Fruit fly (Drosophila melanogaster): ENCODE results near the gene Tgs1.

The Tgs1 gene

dm6 chr3R:18301569-18301968 lies 46.2 kb downstream of the Tgs1 start, which contains the start of gene Polr1E:
TSS of gene Polr1E (minus strand) at chr3R:18301728.
- peak; percentile 33; the same call in 1 of the 3 replicates for TF ChIP-seq row (GFP tag; IDR thresholded peaks at IDR 0.05)
- peak; percentile 43 for TF ChIP-seq sug (tag; optimal IDR thresholded peaks at IDR 0.05)
- TF ChIP-seq amos (GFP tag; IDR thresholded peaks at IDR 0.05; ENCODE audit: partially characterized antibody): peak; percentile 64
- TF ChIP-seq CG6654 (GFP tag; optimal IDR thresholded peaks at IDR 0.05): no peak
- peak; percentile 44; the same call in 1 of the 2 replicates for TF ChIP-seq nerfin-2 (GFP tag; IDR thresholded peaks at IDR 0.05; ENCODE audit: partially characterized antibody)
- no peak for TF ChIP-seq psq (GFP tag; optimal IDR thresholded peaks at IDR 0.05)
- no peak for TF ChIP-seq CG11093 (GFP tag; IDR thresholded peaks at IDR 0.05)
- peak; percentile 94 for TF ChIP-seq Dp (GFP tag; optimal IDR thresholded peaks at IDR 0.05)
- no peak for TF ChIP-seq CG17359 (tag; optimal IDR thresholded peaks at IDR 0.05)
- TF ChIP-seq CG17802 (tag; optimal IDR thresholded peaks at IDR 0.05): no peak
- peak; percentile 81 for TF ChIP-seq HLH4C (GFP tag; IDR thresholded peaks at IDR 0.05; ENCODE audit: partially characterized antibody)
- TF ChIP-seq Trl (optimal IDR thresholded peaks at IDR 0.05): no peak
- TF ChIP-seq Trl (GFP tag; optimal IDR thresholded peaks at IDR 0.05): no peak
- peak; percentile 73 for TF ChIP-seq CG1603 (tag; optimal IDR thresholded peaks at IDR 0.05)
- peak; percentile 99 for TF ChIP-seq dm (GFP tag; optimal IDR thresholded peaks at IDR 0.05)
- TF ChIP-seq Bgb (GFP tag; IDR thresholded peaks at IDR 0.05; ENCODE audit: partially characterized antibody): peak; percentile 80
- TF ChIP-seq CG13123 (GFP tag; optimal IDR thresholded peaks at IDR 0.05): no peak
- TF ChIP-seq Jarid2 (GFP tag; optimal IDR thresholded peaks at IDR 0.05): no peak
- TF ChIP-seq CoRest (tag; optimal IDR thresholded peaks at IDR 0.05): peak; percentile 60
- no peak for TF ChIP-seq kni (GFP tag; optimal IDR thresholded peaks at IDR 0.05)
- TF ChIP-seq CG3281 (GFP tag; optimal IDR thresholded peaks at IDR 0.05): no peak
- TF ChIP-seq bsh (GFP tag; optimal IDR thresholded peaks at IDR 0.05): no peak
- peak; percentile 57 for TF ChIP-seq inv (GFP tag; IDR thresholded peaks at IDR 0.05; ENCODE audit: partially characterized antibody)
- no peak for TF ChIP-seq Chrac-16 (GFP tag; optimal IDR thresholded peaks at IDR 0.05)
- TF ChIP-seq slou (GFP tag; optimal IDR thresholded peaks at IDR 0.05): no peak
- TF ChIP-seq bowl (GFP tag; IDR thresholded peaks at IDR 0.05): no peak
- no peak for TF ChIP-seq Sox102F (GFP tag; optimal IDR thresholded peaks at IDR 0.05)
- TF ChIP-seq zen2 (GFP tag; IDR thresholded peaks at IDR 0.05; ENCODE audit: partially characterized antibody): peak; percentile 50; the same call in 1 of the 3 replicates
- peak; percentile 100 for TF ChIP-seq CG11560 (tag; IDR thresholded peaks at IDR 0.05)
- no peak for TF ChIP-seq HLHmδ (GFP tag; optimal IDR thresholded peaks at IDR 0.05)
- TF ChIP-seq CG4404 (GFP tag; IDR thresholded peaks at IDR 0.05): no peak
- no peak for TF ChIP-seq CG34422 (GFP tag; IDR thresholded peaks at IDR 0.05)
- TF ChIP-seq CG12659 (GFP tag; optimal IDR thresholded peaks at IDR 0.05): peak; percentile 64
- TF ChIP-seq Max (GFP tag; optimal IDR thresholded peaks at IDR 0.05): peak; percentile 91
- peak; percentile 56; the same call in 2 of the 3 replicates for TF ChIP-seq CG16813 (GFP tag; IDR thresholded peaks at IDR 0.05; ENCODE audit: partially characterized antibody)
- no peak for TF ChIP-seq gsb-n (tag; optimal IDR thresholded peaks at IDR 0.05)
- TF ChIP-seq Nf-YC (tag; optimal IDR thresholded peaks at IDR 0.05): peak; percentile 38
- peak; percentile 50; the same call in 2 of the 3 replicates for TF ChIP-seq vnd (GFP tag; IDR thresholded peaks at IDR 0.05; ENCODE audit: partially characterized antibody)
- peak; percentile 66 to 96 for TF ChIP-seq crp (GFP tag; optimal IDR thresholded peaks at IDR 0.05)
- TF ChIP-seq NC2α (GFP tag; optimal IDR thresholded peaks at IDR 0.05): no peak
- TF ChIP-seq Myb (GFP tag; optimal IDR thresholded peaks at IDR 0.05): peak; percentile 91
- TF ChIP-seq abd-A (tag; optimal IDR thresholded peaks at IDR 0.05): no peak
- no peak for TF ChIP-seq shn (GFP tag; optimal IDR thresholded peaks at IDR 0.05)
- TF ChIP-seq MESR4 (GFP tag; optimal IDR thresholded peaks at IDR 0.05): peak; percentile 41
- peak; percentile 60 for TF ChIP-seq Med (GFP tag)
- no peak for TF ChIP-seq Fer2 (tag; optimal IDR thresholded peaks at IDR 0.05)
- no peak for TF ChIP-seq CG17186 (GFP tag; optimal IDR thresholded peaks at IDR 0.05)
- no peak for TF ChIP-seq mirr (GFP tag; optimal IDR thresholded peaks at IDR 0.05)
- TF ChIP-seq da (GFP tag; optimal IDR thresholded peaks at IDR 0.05): no peak
- TF ChIP-seq CG9932 (GFP tag; IDR thresholded peaks at IDR 0.05): no peak
